Worm (Caenorhabditis elegans) whole organism, midembryonic: Measurements from ENCODE around the gene ZK632.11.

Source experiments
- T22C8.4 ChIP-seq: fragments of 200-800 bp; sonication (Bioruptor generic); IDR thresholded peaks from 2 replicates; pipeline ENCODE4 v1.3.6; 2022; ENCODE audit warnings: missing genetic modification characterization, missing compliant biosample characterization
- cog-1 ChIP-seq: sonication (generic microtip); optimal IDR thresholded peaks from 2 replicates; lab custom pipeline; 2016; ENCODE audit warnings: missing genetic modification characterization, missing compliant biosample characterization
- flt-1 ChIP-seq: fragments of 200-800 bp; sonication (Bioruptor generic); IDR thresholded peaks from 2 replicates; pipeline ENCODE4 v1.3.6; 2022; ENCODE audit warnings: missing genetic modification characterization, missing compliant biosample characterization
- klf-2 ChIP-seq: fragments of 200-800 bp; sonication (Bioruptor generic); conservative IDR thresholded peaks from 2 replicates; pipeline ENCODE4 v1.3.6; 2022; ENCODE audit warnings: missing genetic modification reagents, missing genetic modification characterization, missing compliant biosample characterization
- med-1 ChIP-seq: sonication (generic microtip); optimal IDR thresholded peaks from 2 replicates; lab custom pipeline; 2017; ENCODE audit warnings: missing genetic modification characterization, mild to moderate bottlenecking, missing compliant biosample characterization, antibody characterized with exemption, missing genetic modification reagents; ENCODE audit not compliant: insufficient read depth
- ref-1 ChIP-seq: fragments of 200-800 bp; sonication (Bioruptor generic); conservative IDR thresholded peaks from 2 replicates; pipeline ENCODE4 v1.3.6; 2022; ENCODE audit warnings: missing genetic modification reagents, missing genetic modification characterization, missing compliant biosample characterization
- tab-1 ChIP-seq: fragments of 200-800 bp; sonication (Bioruptor generic); IDR thresholded peaks from 2 replicates; pipeline ENCODE4 v1.3.6; 2022; ENCODE audit warnings: missing genetic modification characterization, missing compliant biosample characterization
- ztf-23 ChIP-seq: fragments of 200-800 bp; sonication (Bioruptor generic); IDR thresholded peaks from 2 replicates; pipeline ENCODE4 v1.3.6; 2022; ENCODE audit warnings: missing genetic modification reagents, missing genetic modification characterization, missing compliant biosample characterization
- ztf-29 ChIP-seq: fragments of 200-800 bp; sonication (Bioruptor generic); IDR thresholded peaks from 2 replicates; pipeline ENCODE4 v1.3.6; 2022; ENCODE audit warnings: missing genetic modification reagents, missing genetic modification characterization, missing compliant biosample characterization

- TF ChIP-seq ref-1 (GFP tag; lab: Robert Waterston, UW) (no peak), flt-1 (GFP tag; lab: Robert Waterston, UW) (no peak), ztf-29 (GFP tag; lab: Robert Waterston, UW) (no peak), klf-2 (no peak), med-1 (GFP tag; lab: Kevin White, UChicago) (no peak), ztf-23 (GFP tag; lab: Robert Waterston, UW) (no peak), cog-1 (no peak), T22C8.4 (GFP tag; lab: Robert Waterston, UW) (no peak), tab-1 (GFP tag; lab: Robert Waterston, UW) (no peak)
Observed at ce11 chrIII:9854960-9855359, 27.2 kb downstream of the ZK632.11 start.
